Worm (Caenorhabditis elegans): ENCODE measurements around the gene T07E3.4.

T07E3.4 gene

ce11 chrIII:6897587-6898064 lies at the start of gene T07E3.4:
Gene T07E3.4 (plus strand): TSS chrIII:6898014.
- TF ChIP-seq tlf-1 (GFP tag; optimal IDR thresholded peaks at IDR 0.05) (no peak), Y79H2A.3 (GFP tag; conservative IDR thresholded peaks at IDR 0.05) (no peak), rpc-1 (optimal IDR thresholded peaks at IDR 0.05) (no peak), rpc-1 (tag; optimal IDR thresholded peaks at IDR 0.05) (no peak), nhr-80 (tag; optimal IDR thresholded peaks at IDR 0.05) (peak; percentile 35), mcd-1 (GFP tag; IDR thresholded peaks at IDR 0.05) (peak; percentile 36; the same call in 1 of the 2 replicates), pbrm-1 (GFP tag; IDR thresholded peaks at IDR 0.05) (no peak), dpl-1 (GFP tag; optimal IDR thresholded peaks at IDR 0.05) (no peak), repo-1 (tag; optimal IDR thresholded peaks at IDR 0.05) (no peak), somi-1 (GFP tag; optimal IDR thresholded peaks at IDR 0.05) (peak; percentile 78), lsl-1 (GFP tag; optimal IDR thresholded peaks at IDR 0.05) (no peak), F52B5.7 (tag; optimal IDR thresholded peaks at IDR 0.05) (no peak), nfyb-1 (GFP tag; IDR thresholded peaks at IDR 0.05) (peak; percentile 33; the same call in 1 of the 2 replicates), ztf-18 (tag; optimal IDR thresholded peaks at IDR 0.05) (no peak), pha-4 (tag; optimal IDR thresholded peaks at IDR 0.05) (peak; percentile 45), ztf-26 (tag; optimal IDR thresholded peaks at IDR 0.05) (peak; percentile 60), C17E4.6 (GFP tag; IDR thresholded peaks at IDR 0.05) (no peak), snpc-4 (GFP tag; optimal IDR thresholded peaks at IDR 0.05) (no peak), snpc-4 (tag; optimal IDR thresholded peaks at IDR 0.05) (peak in 1 of 4 experiments; percentile 15), die-1 (tag; optimal IDR thresholded peaks at IDR 0.05) (peak; percentile 0), aptf-3 (GFP tag; IDR thresholded peaks at IDR 0.05) (no peak), F10E7.11 (tag; optimal IDR thresholded peaks at IDR 0.05) (no peak), efl-1 (GFP tag; optimal IDR thresholded peaks at IDR 0.05) (no peak), cebp-1 (GFP tag; IDR thresholded peaks at IDR 0.05) (no peak), cebp-1 (tag; optimal IDR thresholded peaks at IDR 0.05) (peak; percentile 68), hlh-12 (tag; optimal IDR thresholded peaks at IDR 0.05) (no peak), nfya-2 (GFP tag; IDR thresholded peaks at IDR 0.05) (no peak), hmg-1.2 (GFP tag; IDR thresholded peaks at IDR 0.05) (peak; percentile 78), atf-7 (tag; optimal IDR thresholded peaks at IDR 0.05) (peak; percentile 38), chd-7 (tag; optimal IDR thresholded peaks at IDR 0.05) (peak; percentile 13), lin-35 (GFP tag; optimal IDR thresholded peaks at IDR 0.05) (peak in 1 of 3 experiments; percentile 41), attf-3 (GFP tag; conservative IDR thresholded peaks at IDR 0.05) (no peak), lin-40 (tag; optimal IDR thresholded peaks at IDR 0.05) (peak; percentile 80), ZK185.1 (tag; optimal IDR thresholded peaks at IDR 0.05; ENCODE audit: poor library complexity, severe bottlenecking) (peak; percentile 51), K11D2.4 (GFP tag; IDR thresholded peaks at IDR 0.05) (0 out of 2 replicates have a peak, but pooled peaks have one; percentile 65), ceh-79 (tag; optimal IDR thresholded peaks at IDR 0.05) (no peak), K12H6.12 (tag; optimal IDR thresholded peaks at IDR 0.05) (peak; percentile 28)

- peak; percentile 56 for TF ChIP-seq nhr-80 (tag; optimal IDR thresholded peaks at IDR 0.05)
- no peak for TF ChIP-seq ceh-100 (GFP tag; IDR thresholded peaks at IDR 0.05)
Observed at ce11 chrIII:6848654-6849204, 49.1 kb upstream of the T07E3.4 start, which contains the start of gene dhhc-5. Gene dhhc-5 (minus strand): TSS chrIII:6849059.

- TF ChIP-seq tbp1 (GFP tag; optimal IDR thresholded peaks at IDR 0.05) (peak; percentile 32), hmg-1.2 (GFP tag; IDR thresholded peaks at IDR 0.05) (0 out of 2 replicates have a peak, but pooled peaks have one; percentile 16), nhr-80 (tag; optimal IDR thresholded peaks at IDR 0.05) (peak; percentile 98), lin-54 (GFP tag; optimal IDR thresholded peaks at IDR 0.05) (peak; percentile 33), cebp-2 (GFP tag; IDR thresholded peaks at IDR 0.05) (0 out of 2 replicates have a peak, but pooled peaks have one; percentile 31), B0336.3 (GFP tag; IDR thresholded peaks at IDR 0.05) (peak; percentile 57; the same call in 1 of the 2 replicates), ztf-22 (GFP tag; optimal IDR thresholded peaks at IDR 0.05) (peak; percentile 70), hlh-12 (tag; optimal IDR thresholded peaks at IDR 0.05) (no peak), ccch-3 (GFP tag; optimal IDR thresholded peaks at IDR 0.05) (no peak), egl-44 (GFP tag; IDR thresholded peaks at IDR 0.05) (0 out of 2 replicates have a peak, but pooled peaks have one; percentile 22), ets-4 (GFP tag; optimal IDR thresholded peaks at IDR 0.05) (peak; percentile 92), pbrm-1 (GFP tag; IDR thresholded peaks at IDR 0.05) (no peak), tlf-1 (GFP tag; optimal IDR thresholded peaks at IDR 0.05) (peak; percentile 49), Y56A3A.18 (GFP tag; IDR thresholded peaks at IDR 0.05) (no peak), atf-7 (tag; optimal IDR thresholded peaks at IDR 0.05) (peak; percentile 86)
Observed at ce11 chrIII:6850255-6850654, 47.6 kb upstream of the T07E3.4 start, which contains the start of gene srv-1. Gene srv-1 (plus strand): TSS chrIII:6850385.
